Fruit fly (Drosophila melanogaster) whole organism, embryonic: Measurements from ENCODE around the gene CG12539.

ENCODE experiments used
- ATbp ChIP-seq: fragments of 200-800 bp; sonication (Bioruptor generic); optimal IDR thresholded peaks from 2 replicates; lab custom pipeline; 2017; ENCODE audit warnings: missing biosample characterization, mild to moderate bottlenecking, missing genetic modification characterization, missing genetic modification reagents
- Atf-2 ChIP-seq: fragments of 200-800 bp; sonication (Bioruptor generic); optimal IDR thresholded peaks from 2 replicates; lab custom pipeline; 2016; ENCODE audit warnings: missing biosample characterization, missing genetic modification characterization
- CG10431 ChIP-seq: fragments of 200-800 bp; sonication (Bioruptor generic); optimal IDR thresholded peaks from 3 replicates; lab custom pipeline; 2018; ENCODE audit warnings: missing biosample characterization, mild to moderate bottlenecking, missing genetic modification characterization
- CG13287 ChIP-seq: fragments of 200-800 bp; sonication (Bioruptor generic); IDR thresholded peaks from 2 replicates; pipeline ENCODE4 v1.3.6; 2022; ENCODE audit warnings: missing biosample characterization, missing genetic modification characterization; ENCODE audit not compliant: partially characterized antibody
- CG13894 ChIP-seq: fragments of 200-800 bp; sonication (Bioruptor generic); optimal IDR thresholded peaks from 3 replicates; lab custom pipeline; 2018; ENCODE audit warnings: missing biosample characterization, mild to moderate bottlenecking, missing genetic modification characterization, moderate library complexity
- CG14050 ChIP-seq: fragments of 200-800 bp; sonication (Bioruptor generic); IDR thresholded peaks from 3 replicates; pipeline ENCODE4 v1.3.6; 2022; ENCODE audit warnings: missing biosample characterization, missing genetic modification characterization
- CG18599 ChIP-seq: fragments of 200-800 bp; sonication (Bioruptor generic); optimal IDR thresholded peaks from 3 replicates; lab custom pipeline; 2017; ENCODE audit warnings: missing biosample characterization, missing genetic modification characterization, mild to moderate bottlenecking, moderate library complexity, missing genetic modification reagents
- CG2678 ChIP-seq: fragments of 200-800 bp; sonication (Bioruptor generic); optimal IDR thresholded peaks from 3 replicates; lab custom pipeline; 2019; ENCODE audit warnings: missing biosample characterization, mild to moderate bottlenecking, missing genetic modification characterization, moderate library complexity
- CG3281 ChIP-seq: fragments of 200-800 bp; sonication (Bioruptor generic); optimal IDR thresholded peaks from 3 replicates; lab custom pipeline; 2017; ENCODE audit warnings: missing biosample characterization, mild to moderate bottlenecking, missing genetic modification characterization
- CG3995 ChIP-seq: fragments of 200-800 bp; sonication (Bioruptor generic); optimal IDR thresholded peaks from 3 replicates; lab custom pipeline; 2016; ENCODE audit warnings: missing biosample characterization, missing genetic modification characterization
- CG4707 ChIP-seq: fragments of 200-800 bp; sonication (Bioruptor generic); optimal IDR thresholded peaks from 2 replicates; lab custom pipeline; 2018; ENCODE audit warnings: missing biosample characterization, mild to moderate bottlenecking, missing genetic modification characterization, moderate library complexity
- CG8281 ChIP-seq: fragments of 200-800 bp; sonication (Bioruptor generic); optimal IDR thresholded peaks from 2 replicates; lab custom pipeline; 2018; ENCODE audit warnings: missing biosample characterization, mild to moderate bottlenecking, missing genetic modification characterization, moderate library complexity
- CG9609 ChIP-seq: fragments of 200-800 bp; sonication (Bioruptor generic); optimal IDR thresholded peaks from 3 replicates; lab custom pipeline; 2016; ENCODE audit warnings: missing biosample characterization, missing genetic modification characterization
- CHES-1-like ChIP-seq: fragments of 200-800 bp; sonication (Bioruptor generic); optimal IDR thresholded peaks from 2 replicates; lab custom pipeline; 2016; ENCODE audit warnings: missing biosample characterization, missing genetic modification characterization
- Dbx ChIP-seq: fragments of 200-800 bp; sonication (Bioruptor generic); IDR thresholded peaks from 3 replicates; pipeline ENCODE4 v1.3.6; 2022; ENCODE audit warnings: missing biosample characterization, missing genetic modification characterization
- GATAe ChIP-seq: fragments of 200-800 bp; sonication (Bioruptor generic); conservative IDR thresholded peaks from 2 replicates; pipeline ENCODE4 v1.3.6; 2022; ENCODE audit warnings: missing biosample characterization, missing genetic modification characterization
- H2.0 ChIP-seq: fragments of 200-800 bp; sonication (Bioruptor generic); IDR thresholded peaks from 2 replicates; pipeline ENCODE4 v1.3.6; 2022; ENCODE audit warnings: missing biosample characterization, missing genetic modification characterization
- Hmr ChIP-seq: fragments of 200-800 bp; sonication (Bioruptor generic); optimal IDR thresholded peaks from 3 replicates; lab custom pipeline; 2017; ENCODE audit warnings: mild to moderate bottlenecking, missing biosample characterization, missing genetic modification reagents, missing genetic modification characterization
- Hsf ChIP-seq: fragments of 200-800 bp; sonication (Bioruptor generic); optimal IDR thresholded peaks from 3 replicates; lab custom pipeline; 2016; ENCODE audit warnings: missing biosample characterization, missing genetic modification characterization
- Mes4 ChIP-seq: fragments of 200-800 bp; sonication (Bioruptor generic); optimal IDR thresholded peaks from 2 replicates; lab custom pipeline; 2016; ENCODE audit warnings: missing biosample characterization, missing genetic modification characterization
- Neu2 ChIP-seq: fragments of 200-800 bp; sonication (Bioruptor generic); optimal IDR thresholded peaks from 3 replicates; lab custom pipeline; 2016; ENCODE audit warnings: missing biosample characterization, missing genetic modification characterization, borderline replicate concordance
- Oaz ChIP-seq: fragments of 200-800 bp; sonication (Bioruptor generic); IDR thresholded peaks from 2 replicates; pipeline ENCODE4 v1.3.6; 2022; ENCODE audit warnings: missing biosample characterization, missing genetic modification characterization
- Optix ChIP-seq: fragments of 200-800 bp; sonication (Bioruptor generic); IDR thresholded peaks from 3 replicates; pipeline ENCODE4 v1.3.6; 2022; ENCODE audit warnings: missing biosample characterization, missing genetic modification characterization
- Sox100B ChIP-seq: fragments of 200-800 bp; sonication (Bioruptor generic); optimal IDR thresholded peaks from 3 replicates; lab custom pipeline; 2018; ENCODE audit warnings: missing biosample characterization, mild to moderate bottlenecking, missing genetic modification characterization
- caup ChIP-seq: fragments of 200-800 bp; sonication (Bioruptor generic); optimal IDR thresholded peaks from 3 replicates; lab custom pipeline; 2017; ENCODE audit warnings: missing biosample characterization, mild to moderate bottlenecking, missing genetic modification characterization, moderate library complexity; ENCODE audit not compliant: severe bottlenecking
- cg ChIP-seq: fragments of 200-800 bp; sonication (Bioruptor generic); optimal IDR thresholded peaks from 3 replicates; lab custom pipeline; 2019; ENCODE audit warnings: missing biosample characterization, mild to moderate bottlenecking, missing genetic modification characterization, moderate library complexity
- da ChIP-seq: fragments of 200-800 bp; sonication (Bioruptor generic); optimal IDR thresholded peaks from 2 replicates; lab custom pipeline; 2016; ENCODE audit warnings: missing biosample characterization, missing genetic modification characterization
- gce ChIP-seq: fragments of 200-800 bp; sonication (Bioruptor generic); IDR thresholded peaks from 3 replicates; pipeline ENCODE4 v1.3.6; 2022; ENCODE audit warnings: missing biosample characterization, missing genetic modification characterization
- lab ChIP-seq: fragments of 200-800 bp; sonication (Bioruptor generic); optimal IDR thresholded peaks from 3 replicates; lab custom pipeline; 2017; ENCODE audit warnings: missing biosample characterization, missing genetic modification characterization, mild to moderate bottlenecking, moderate library complexity, missing genetic modification reagents
- lbe ChIP-seq: fragments of 200-800 bp; sonication (Bioruptor generic); optimal IDR thresholded peaks from 2 replicates; lab custom pipeline; 2016; ENCODE audit warnings: missing biosample characterization, mild to moderate bottlenecking, missing genetic modification characterization
- lola ChIP-seq, 3 experiments: fragments of >200 bp in 2 of 3; fragments of 200-800 bp in 1 of 3; sonication (Bioruptor generic) in 1 of 3; optimal IDR thresholded peaks; 2 replicates each; lab custom pipeline; 2017 to 2019; ENCODE audit warnings: missing biosample characterization in 3 of 3, missing genetic modification characterization in 3 of 3, mild to moderate bottlenecking in 1 of 3, moderate library complexity in 1 of 3
- mld ChIP-seq: fragments of 200-800 bp; sonication (Bioruptor generic); IDR thresholded peaks from 3 replicates; pipeline ENCODE4 v1.3.6; 2022; ENCODE audit warnings: missing biosample characterization, missing genetic modification characterization; ENCODE audit not compliant: partially characterized antibody
- shn ChIP-seq: fragments of 200-800 bp; sonication (Bioruptor generic); optimal IDR thresholded peaks from 3 replicates; lab custom pipeline; 2016; ENCODE audit warnings: missing biosample characterization, missing genetic modification characterization
- vnd ChIP-seq: fragments of 200-800 bp; sonication (Bioruptor generic); IDR thresholded peaks from 3 replicates; pipeline ENCODE4 v1.3.6; 2022; ENCODE audit warnings: missing biosample characterization, missing genetic modification characterization; ENCODE audit not compliant: partially characterized antibody
- wdn ChIP-seq: fragments of 200-800 bp; sonication (Bioruptor generic); IDR thresholded peaks from 2 replicates; pipeline ENCODE4 v1.3.6; 2022; ENCODE audit warnings: missing biosample characterization, missing genetic modification characterization
- zfh1 ChIP-seq: fragments of 200-800 bp; sonication (Bioruptor generic); IDR thresholded peaks from 3 replicates; pipeline ENCODE4 v1.3.6; 2022; ENCODE audit warnings: missing biosample characterization, missing genetic modification characterization

CG12539 gene

DNA sequence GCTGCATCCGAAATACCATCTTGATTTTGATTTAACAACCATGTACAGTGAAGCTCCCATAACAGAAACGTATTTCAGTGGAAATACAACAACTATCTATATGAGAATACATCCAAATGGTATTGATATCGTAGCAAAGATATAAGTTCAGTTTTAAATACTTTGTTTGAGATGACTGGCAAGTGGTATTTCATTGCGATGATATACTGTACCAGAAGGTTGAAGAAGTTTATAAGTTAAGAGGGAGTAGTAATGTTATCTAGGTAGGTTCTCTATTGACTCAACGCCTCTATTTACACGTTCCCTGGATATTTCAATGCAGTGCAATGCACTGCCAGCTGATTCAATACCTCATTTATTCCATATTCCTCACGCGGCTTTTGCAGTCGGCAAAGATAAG, 38.9 kb downstream of the CG12539 start (continued):
- TF ChIP-seq Mes4 (GFP tag; lab: Kevin White, UChicago): no peak
- peak; percentile 1 for TF ChIP-seq Sox100B (GFP tag; lab: Kevin White, UChicago)
- peak; percentile 52 for TF ChIP-seq ATbp
- TF ChIP-seq CHES-1-like: no peak
- peak; percentile 1 for TF ChIP-seq lbe (GFP tag; lab: Kevin White, UChicago)
- no peak for TF ChIP-seq mld (GFP tag; lab: Robert Waterston, UW)
- TF ChIP-seq Atf-2 (GFP tag; lab: Kevin White, UChicago): no peak
- no peak for TF ChIP-seq GATAe
- no peak for TF ChIP-seq da (GFP tag; lab: Kevin White, UChicago)
- TF ChIP-seq CG10431 (GFP tag; lab: Kevin White, UChicago): no peak
- no peak for TF ChIP-seq vnd (GFP tag; lab: Robert Waterston, UW)
- TF ChIP-seq zfh1 (GFP tag; lab: Robert Waterston, UW): no peak
- TF ChIP-seq CG9609 (GFP tag; lab: Kevin White, UChicago): no peak
- TF ChIP-seq CG13287: no peak
- TF ChIP-seq CG3995 (GFP tag; lab: Kevin White, UChicago): no peak
- no peak for TF ChIP-seq CG4707 (GFP tag; lab: Kevin White, UChicago)
- peak; percentile 28 for TF ChIP-seq CG8281 (tag; lab: Kevin White, UChicago)
- no peak for TF ChIP-seq Optix
- no peak for TF ChIP-seq CG13894
- 0 out of 3 replicates have a peak, but pooled peaks have one; percentile 17 for TF ChIP-seq gce (GFP tag; lab: Robert Waterston, UW)
- no peak for TF ChIP-seq H2.0 (GFP tag; lab: Robert Waterston, UW)
- no peak for TF ChIP-seq shn (GFP tag; lab: Kevin White, UChicago)
- TF ChIP-seq Hsf (GFP tag; lab: Kevin White, UChicago): no peak
- TF ChIP-seq cg: no peak
- TF ChIP-seq Neu2 (GFP tag; lab: Kevin White, UChicago): no peak
- peak; percentile 15 for TF ChIP-seq CG2678 (tag; lab: Kevin White, UChicago)
- no peak for TF ChIP-seq CG14050 (GFP tag; lab: Robert Waterston, UW)
- no peak for TF ChIP-seq wdn (GFP tag; lab: Robert Waterston, UW)
- TF ChIP-seq Oaz (GFP tag; lab: Robert Waterston, UW): no peak
- TF ChIP-seq lola (GFP tag; optimal IDR thresholded peaks at IDR 0.05; lab: Kevin White, UChicago): peak in 1 of 3 experiments; percentile 11

DNA sequence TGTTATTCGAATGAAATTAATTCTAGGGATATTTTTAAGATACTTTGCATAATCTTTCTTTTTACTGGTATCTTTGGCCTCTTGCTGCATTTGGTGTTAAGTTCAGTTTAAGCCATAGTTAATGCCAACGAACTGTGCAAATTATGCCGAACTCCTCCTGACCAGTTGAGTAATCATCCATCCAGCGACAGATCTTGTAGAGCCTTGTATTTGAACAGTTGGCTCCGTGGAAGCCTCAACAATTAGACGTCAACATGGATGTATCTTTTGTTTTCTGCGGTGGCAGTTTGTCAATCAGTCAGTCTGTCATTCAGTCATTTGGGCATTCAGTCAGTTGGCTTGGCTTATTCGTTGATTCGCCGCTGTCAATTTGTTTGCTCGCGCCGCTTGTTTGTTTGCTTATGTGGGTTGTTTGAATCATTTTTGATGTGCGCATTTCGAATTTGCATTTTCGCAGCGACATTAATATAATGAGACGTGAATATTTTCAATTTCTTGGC, 41.9 kb downstream of the CG12539 start:
- TF ChIP-seq Hmr (GFP tag; lab: Kevin White, UChicago) (peak; percentile 18), Dbx (GFP tag; lab: Robert Waterston, UW) (no peak), CG8281 (tag; lab: Kevin White, UChicago) (peak; percentile 98), CG3281 (peak; percentile 16), lab (GFP tag; lab: Kevin White, UChicago) (peak; percentile 22), caup (GFP tag; lab: Kevin White, UChicago) (peak; percentile 10), CG18599 (GFP tag; lab: Kevin White, UChicago) (peak; percentile 36), mld (GFP tag; lab: Robert Waterston, UW) (no peak)
